Worm (Caenorhabditis elegans) whole organism, L1 larva: ENCODE data around the gene col-139.

ENCODE experiments used
- ama-1 ChIP-seq: fragments of 150-350 bp; optimal IDR thresholded peaks from 2 replicates; lab custom pipeline; 2014
- fos-1 ChIP-seq: fragments of 150-350 bp; optimal IDR thresholded peaks from 2 replicates; lab custom pipeline; 2014; ENCODE audit warnings: missing biosample characterization, missing genetic modification characterization
- grh-1 ChIP-seq: fragments of 200-800 bp; sonication (Bioruptor generic); IDR thresholded peaks from 2 replicates; pipeline ENCODE4 v1.3.6; 2022; ENCODE audit warnings: missing genetic modification reagents, missing genetic modification characterization, missing compliant biosample characterization
- jun-1 ChIP-seq: fragments of 150-350 bp; optimal IDR thresholded peaks from 2 replicates; lab custom pipeline; 2014; ENCODE audit warnings: missing biosample characterization, missing genetic modification reagents, missing genetic modification characterization
- mab-9 ChIP-seq: fragments of 200-800 bp; sonication (Bioruptor generic); IDR thresholded peaks from 2 replicates; pipeline ENCODE4 v1.3.6; 2022; ENCODE audit warnings: missing genetic modification reagents, missing genetic modification characterization, missing compliant biosample characterization
- nhr-237 ChIP-seq: fragments of 150-350 bp; optimal IDR thresholded peaks from 2 replicates; lab custom pipeline; 2014; ENCODE audit warnings: missing biosample characterization, missing genetic modification characterization
- nhr-77 ChIP-seq: fragments of 150-350 bp; optimal IDR thresholded peaks from 2 replicates; lab custom pipeline; 2014; ENCODE audit warnings: missing biosample characterization, missing genetic modification characterization
- nhr-85 ChIP-seq: sonication (generic microtip); peaks from one replicate; lab custom pipeline; 2016; ENCODE audit warnings: missing genetic modification characterization, inconsistent platforms, missing compliant biosample characterization
- pag-3 ChIP-seq: sonication (generic microtip); optimal IDR thresholded peaks from 2 replicates; lab custom pipeline; 2017; ENCODE audit warnings: missing genetic modification characterization, mild to moderate bottlenecking, missing compliant biosample characterization, antibody characterized with exemption, borderline replicate concordance; ENCODE audit not compliant: insufficient read depth
- rnt-1 ChIP-seq: sonication (generic microtip); optimal IDR thresholded peaks from 2 replicates; lab custom pipeline; 2016; ENCODE audit warnings: mild to moderate bottlenecking, missing genetic modification characterization, moderate library complexity, missing compliant biosample characterization
- skn-1 ChIP-seq: fragments of 150-350 bp; optimal IDR thresholded peaks from 2 replicates; lab custom pipeline; 2014; ENCODE audit warnings: missing biosample characterization, missing genetic modification characterization
- snu-23 ChIP-seq: sonication (generic microtip); optimal IDR thresholded peaks from 2 replicates; lab custom pipeline; 2016; ENCODE audit warnings: missing genetic modification characterization, missing compliant biosample characterization
- ztf-11 ChIP-seq, 2 experiments: sonication (generic microtip); optimal IDR thresholded peaks; 2 replicates each; lab custom pipeline; 2016 to 2017; ENCODE audit warnings: missing genetic modification characterization in 2 of 2, missing biosample characterization in 1 of 2, missing compliant biosample characterization in 1 of 2

- no peak for TF ChIP-seq rnt-1 (tag; lab: Kevin White, UChicago)
- TF ChIP-seq grh-1 (GFP tag; lab: Robert Waterston, UW): no peak
- TF ChIP-seq mab-9 (GFP tag; lab: Robert Waterston, UW): no peak
- no peak for TF ChIP-seq fos-1 (tag; lab: Kevin White, UChicago)
- no peak for TF ChIP-seq skn-1 (tag; lab: Kevin White, UChicago)
- no peak for TF ChIP-seq pag-3 (tag; lab: Kevin White, UChicago)
- TF ChIP-seq nhr-77: no peak
- TF ChIP-seq nhr-237 (tag; lab: Kevin White, UChicago): no peak
- no peak for TF ChIP-seq ama-1
- no peak for TF ChIP-seq nhr-85 (tag; lab: Kevin White, UChicago)
- TF ChIP-seq ztf-11 (tag; optimal IDR thresholded peaks at IDR 0.05; lab: Kevin White, UChicago): no peak
- TF ChIP-seq snu-23: no peak
- no peak for TF ChIP-seq jun-1 (tag; lab: Kevin White, UChicago)
Observed at ce11 chrV:4668636-4669035, 14.9 kb upstream of the col-139 start, which contains the start of gene srx-77.
